Worm (Caenorhabditis elegans) whole organism, L1 larva: ENCODE results near the gene sru-45.

ENCODE experiments used
- ceh-63 ChIP-seq: fragments of 200-800 bp; sonication (Bioruptor generic); optimal IDR thresholded peaks from 2 replicates; lab custom pipeline; 2018; ENCODE audit warnings: mild to moderate bottlenecking, missing genetic modification characterization, missing compliant biosample characterization
- ceh-82 ChIP-seq, 3 experiments: fragments of 150-350 bp in 1 of 3; sonication (generic microtip) in 2 of 3; optimal IDR thresholded peaks; 2 replicates each; lab custom pipeline; 2014 to 2017; ENCODE audit warnings: missing biosample characterization in 3 of 3, missing genetic modification characterization in 3 of 3
- elt-3 ChIP-seq, 6 experiments: fragments of 150-350 bp in 1 of 6; sonication (generic microtip); optimal IDR thresholded peaks; 2 replicates each; lab custom pipeline; 2017 to 2018; ENCODE audit warnings: missing biosample characterization in 6 of 6, missing genetic modification characterization in 6 of 6, inconsistent platforms in 1 of 6
- fos-1 ChIP-seq: fragments of 150-350 bp; optimal IDR thresholded peaks from 2 replicates; lab custom pipeline; 2014; ENCODE audit warnings: missing biosample characterization, missing genetic modification characterization
- irx-1 ChIP-seq: sonication (generic microtip); optimal IDR thresholded peaks from 2 replicates; lab custom pipeline; 2016; ENCODE audit warnings: missing genetic modification characterization, missing compliant biosample characterization
- mep-1 ChIP-seq: fragments of 150-350 bp; optimal IDR thresholded peaks from 2 replicates; lab custom pipeline; 2014; ENCODE audit warnings: missing biosample characterization, missing genetic modification characterization
- nhr-11 ChIP-seq: fragments of 150-350 bp; optimal IDR thresholded peaks from 2 replicates; lab custom pipeline; 2014; ENCODE audit warnings: missing biosample characterization, missing genetic modification characterization
- nhr-28 ChIP-seq: fragments of 150-350 bp; optimal IDR thresholded peaks from 2 replicates; lab custom pipeline; 2014; ENCODE audit warnings: missing biosample characterization, missing genetic modification characterization
- rnt-1 ChIP-seq: sonication (generic microtip); optimal IDR thresholded peaks from 2 replicates; lab custom pipeline; 2016; ENCODE audit warnings: mild to moderate bottlenecking, missing genetic modification characterization, moderate library complexity, missing compliant biosample characterization
- sptf-1 ChIP-seq: fragments of 150-350 bp; optimal IDR thresholded peaks from 2 replicates; lab custom pipeline; 2014; ENCODE audit warnings: missing biosample characterization, missing genetic modification characterization
- unc-86 ChIP-seq: sonication (generic microtip); optimal IDR thresholded peaks from 2 replicates; lab custom pipeline; 2016; ENCODE audit warnings: missing genetic modification characterization, missing compliant biosample characterization

ce11 chrV:16592947-16593791 is 27.4 kb downstream of the sru-45 start:
- TF ChIP-seq fos-1 (tag; lab: Kevin White, UChicago): no peak
- TF ChIP-seq ceh-63 (GFP tag; lab: Kevin White, UChicago): no peak
- no peak for TF ChIP-seq rnt-1
- TF ChIP-seq irx-1 (tag; lab: Kevin White, UChicago): no peak
- no peak for TF ChIP-seq nhr-28
- no peak for TF ChIP-seq nhr-11 (tag; lab: Kevin White, UChicago)
- peak in 1 of 6 experiments; percentile 37 for TF ChIP-seq elt-3 (tag; optimal IDR thresholded peaks at IDR 0.05; lab: Kevin White, UChicago)
- TF ChIP-seq ceh-82 (tag; optimal IDR thresholded peaks at IDR 0.05; lab: Kevin White, UChicago): no peak
- no peak for TF ChIP-seq mep-1 (tag; lab: Kevin White, UChicago)
- no peak for TF ChIP-seq sptf-1 (tag; lab: Kevin White, UChicago)
- no peak for TF ChIP-seq unc-86
